Worm (Caenorhabditis elegans): ENCODE results near the gene nucl-1.
A peak's percentile ranks its signal among the peaks of the same experiment; 100 is the strongest.

The nucl-1 gene

ce11 chrIV:8333554-8333953 lies 44.2 kb upstream of the nucl-1 start:
- TF ChIP-seq sdc-2 (tag; optimal IDR thresholded peaks at IDR 0.05) = no peak
- TF ChIP-seq ama-1 (optimal IDR thresholded peaks at IDR 0.05) = peak; percentile 35

- TF ChIP-seq odd-2 (tag; optimal IDR thresholded peaks at IDR 0.05) (no peak), nhr-11 (tag; optimal IDR thresholded peaks at IDR 0.05) (no peak), ztf-16 (tag; optimal IDR thresholded peaks at IDR 0.05) (no peak), pros-1 (tag; optimal IDR thresholded peaks at IDR 0.05) (no peak), T23F11.4 (GFP tag; optimal IDR thresholded peaks at IDR 0.05) (no peak), ceh-22 (tag; optimal IDR thresholded peaks at IDR 0.05) (no peak), sdc-2 (tag; optimal IDR thresholded peaks at IDR 0.05) (no peak), pat-9 (tag; optimal IDR thresholded peaks at IDR 0.05) (no peak), ceh-2 (tag; optimal IDR thresholded peaks at IDR 0.05) (no peak), hlh-30 (tag; optimal IDR thresholded peaks at IDR 0.05; ENCODE audit: insufficient read depth) (no peak), ceh-18 (tag; optimal IDR thresholded peaks at IDR 0.05) (no peak), K02D7.2 (tag; optimal IDR thresholded peaks at IDR 0.05) (no peak), ceh-6 (GFP tag; optimal IDR thresholded peaks at IDR 0.05) (no peak), F13H6.1 (tag; optimal IDR thresholded peaks at IDR 0.05) (no peak), ahr-1 (tag; optimal IDR thresholded peaks at IDR 0.05) (no peak), tbx-2 (tag; optimal IDR thresholded peaks at IDR 0.05) (no peak)
Measured at ce11 chrIV:8333034-8333433, 43.7 kb upstream of the nucl-1 start.

- TF ChIP-seq hlh-6 (tag; optimal IDR thresholded peaks at IDR 0.05) (no peak), pha-4 (tag; optimal IDR thresholded peaks at IDR 0.05) (no peak), pha-2 (tag; optimal IDR thresholded peaks at IDR 0.05) (no peak), ceh-14 (tag; optimal IDR thresholded peaks at IDR 0.05) (no peak), K02D7.2 (tag; optimal IDR thresholded peaks at IDR 0.05) (no peak), nhr-232 (tag; optimal IDR thresholded peaks at IDR 0.05) (no peak), T23F11.4 (GFP tag; optimal IDR thresholded peaks at IDR 0.05) (no peak), hlh-13 (GFP tag; optimal IDR thresholded peaks at IDR 0.05) (no peak), ceh-18 (tag; optimal IDR thresholded peaks at IDR 0.05) (no peak)
Measured at ce11 chrIV:8332526-8332925, 43.2 kb upstream of the nucl-1 start, which contains the start of gene lys-10. lys-10 (plus strand) TSS chrIV:8332826.

- TF ChIP-seq ztf-16 (tag; optimal IDR thresholded peaks at IDR 0.05) (no peak), odd-2 (tag; optimal IDR thresholded peaks at IDR 0.05) (no peak), hlh-15 (tag; optimal IDR thresholded peaks at IDR 0.05) (no peak), dve-1 (tag; optimal IDR thresholded peaks at IDR 0.05) (no peak), ceh-34 (tag; optimal IDR thresholded peaks at IDR 0.05) (no peak), eyg-1 (tag; optimal IDR thresholded peaks at IDR 0.05) (no peak), sdc-2 (tag; optimal IDR thresholded peaks at IDR 0.05) (no peak)
Measured at ce11 chrIV:8328913-8329312, 39.6 kb upstream of the nucl-1 start, which contains the start of gene F35H10.2. F35H10.2 (plus strand) TSS chrIV:8329213.

ce11 chrIV:8325667-8326066 lies 36.3 kb upstream of the nucl-1 start, which contains the start of gene F35H10.3:
F35H10.3 (plus strand) TSS chrIV:8325967.
- TF ChIP-seq gmeb-2 (tag; optimal IDR thresholded peaks at IDR 0.05) (no peak), tbx-2 (tag; optimal IDR thresholded peaks at IDR 0.05) (no peak), ceh-48 (tag; optimal IDR thresholded peaks at IDR 0.05) (no peak), hlh-13 (GFP tag; optimal IDR thresholded peaks at IDR 0.05) (no peak), ztf-16 (tag; optimal IDR thresholded peaks at IDR 0.05) (no peak), K09A11.1 (tag; optimal IDR thresholded peaks at IDR 0.05; ENCODE audit: insufficient read depth) (no peak), hlh-30 (tag; optimal IDR thresholded peaks at IDR 0.05; ENCODE audit: insufficient read depth) (no peak), madf-2 (tag; optimal IDR thresholded peaks at IDR 0.05) (no peak), pqm-1 (tag; optimal IDR thresholded peaks at IDR 0.05) (no peak), lin-11 (tag; optimal IDR thresholded peaks at IDR 0.05) (no peak), C08G9.2 (tag; optimal IDR thresholded peaks at IDR 0.05) (no peak), pax-1 (tag; optimal IDR thresholded peaks at IDR 0.05) (no peak), sdc-2 (tag; optimal IDR thresholded peaks at IDR 0.05) (no peak), elt-4 (tag; optimal IDR thresholded peaks at IDR 0.05) (no peak)
